Worm (Caenorhabditis elegans) whole organism, young adult: ENCODE data around the gene cpna-2.

ENCODE experiments used
- B0019.2 ChIP-seq: fragments of 200-800 bp; sonication (Bioruptor generic); conservative IDR thresholded peaks from 2 replicates; pipeline ENCODE4 v1.3.6; 2022; ENCODE audit warnings: missing genetic modification reagents, missing genetic modification characterization, missing compliant biosample characterization
- die-1 ChIP-seq: sonication (generic microtip); optimal IDR thresholded peaks from 2 replicates; lab custom pipeline; 2016; ENCODE audit warnings: missing genotype, mild to moderate bottlenecking, missing genetic modification characterization, missing compliant biosample characterization
- nfya-1 ChIP-seq: sonication (generic microtip); optimal IDR thresholded peaks from 2 replicates; lab custom pipeline; 2017; ENCODE audit warnings: antibody characterized with exemption, missing compliant biosample characterization, missing genetic modification characterization, borderline replicate concordance; ENCODE audit not compliant: insufficient read depth
- nfya-2 ChIP-seq: fragments of 200-800 bp; sonication (Bioruptor generic); IDR thresholded peaks from 2 replicates; pipeline ENCODE4 v1.3.6; 2022; ENCODE audit warnings: missing genetic modification reagents, missing genetic modification characterization, missing compliant biosample characterization
- snpc-3.4 ChIP-seq: sonication (generic microtip); optimal IDR thresholded peaks from 2 replicates; lab custom pipeline; 2017; ENCODE audit warnings: missing genetic modification characterization, mild to moderate bottlenecking, missing compliant biosample characterization, antibody characterized with exemption, moderate library complexity, missing genotype, missing genetic modification reagents
- unc-130 ChIP-seq: sonication (generic microtip); optimal IDR thresholded peaks from 2 replicates; lab custom pipeline; 2016; ENCODE audit warnings: missing genetic modification reagents, missing genetic modification characterization, missing compliant biosample characterization
- ztf-18 ChIP-seq: sonication (generic microtip); optimal IDR thresholded peaks from 2 replicates; lab custom pipeline; 2016; ENCODE audit warnings: missing genotype, mild to moderate bottlenecking, missing genetic modification characterization, missing compliant biosample characterization

DNA sequence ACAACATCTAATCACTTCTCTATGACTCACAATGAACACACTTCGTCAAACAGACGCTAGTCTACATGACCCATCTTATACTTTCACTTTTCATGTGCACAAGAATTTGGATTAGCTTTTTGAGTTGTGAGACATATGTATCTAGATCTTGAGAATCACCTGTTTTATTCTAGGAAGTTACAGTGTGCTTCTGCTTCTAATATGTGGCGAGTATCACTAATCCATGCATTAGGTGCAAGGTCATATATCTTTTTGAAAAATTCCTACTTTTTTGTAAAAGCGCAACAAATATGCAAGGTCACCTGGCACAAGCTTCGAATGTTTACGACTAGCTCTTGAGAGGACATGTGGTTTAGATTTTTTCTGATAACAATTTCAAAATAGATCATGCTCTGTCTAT, 49.0 kb upstream of the cpna-2 start:
- TF ChIP-seq B0019.2 (GFP tag; lab: Robert Waterston, UW): no peak
- TF ChIP-seq nfya-2 (GFP tag; lab: Robert Waterston, UW): no peak
- no peak for TF ChIP-seq ztf-18 (tag; lab: Kevin White, UChicago)
- no peak for TF ChIP-seq die-1 (tag; lab: Kevin White, UChicago)
- TF ChIP-seq unc-130 (GFP tag; lab: Kevin White, UChicago): no peak
- no peak for TF ChIP-seq snpc-3.4 (tag; lab: Kevin White, UChicago)
- TF ChIP-seq nfya-1 (tag; lab: Kevin White, UChicago): no peak
